Worm (Caenorhabditis elegans) whole organism, late embryonic: ENCODE data around the gene lido-7.
A peak's percentile ranks its signal among the peaks of the same experiment; 100 is the strongest.

ENCODE experiments used
- C08G9.2 ChIP-seq: sonication (generic microtip); optimal IDR thresholded peaks from 2 replicates; lab custom pipeline; 2016; ENCODE audit warnings: mild to moderate bottlenecking, missing genetic modification characterization, moderate library complexity, missing compliant biosample characterization
- F13H6.1 ChIP-seq: sonication (generic microtip); optimal IDR thresholded peaks from 2 replicates; lab custom pipeline; 2016; ENCODE audit warnings: missing genetic modification characterization, missing compliant biosample characterization
- K02D7.2 ChIP-seq: sonication (generic microtip); optimal IDR thresholded peaks from 2 replicates; lab custom pipeline; 2017; ENCODE audit warnings: mild to moderate bottlenecking, missing genetic modification characterization, missing compliant biosample characterization
- T23F11.4 ChIP-seq: fragments of 200-800 bp; sonication (Bioruptor generic); optimal IDR thresholded peaks from 2 replicates; lab custom pipeline; 2018; ENCODE audit warnings: mild to moderate bottlenecking, missing genetic modification characterization, missing compliant biosample characterization
- ahr-1 ChIP-seq: sonication (generic microtip); optimal IDR thresholded peaks from 2 replicates; lab custom pipeline; 2016; ENCODE audit warnings: missing genetic modification characterization, missing compliant biosample characterization
- ama-1 ChIP-seq: fragments of 150-350 bp; optimal IDR thresholded peaks from 2 replicates; lab custom pipeline; 2014
- ceh-18 ChIP-seq: sonication (generic microtip); optimal IDR thresholded peaks from 2 replicates; lab custom pipeline; 2016; ENCODE audit warnings: missing genetic modification characterization, missing compliant biosample characterization
- ceh-2 ChIP-seq: sonication (generic microtip); optimal IDR thresholded peaks from 2 replicates; lab custom pipeline; 2016; ENCODE audit warnings: missing genotype, missing genetic modification characterization, missing compliant biosample characterization
- ceh-22 ChIP-seq: sonication (generic microtip); optimal IDR thresholded peaks from 2 replicates; lab custom pipeline; 2017; ENCODE audit warnings: missing biosample characterization, missing genetic modification characterization
- ceh-31 ChIP-seq: sonication (generic microtip); optimal IDR thresholded peaks from 2 replicates; lab custom pipeline; 2016; ENCODE audit warnings: missing genetic modification characterization, missing compliant biosample characterization
- ceh-34 ChIP-seq: sonication (generic microtip); optimal IDR thresholded peaks from 2 replicates; lab custom pipeline; 2016; ENCODE audit warnings: mild to moderate bottlenecking, missing genetic modification characterization, missing compliant biosample characterization
- ceh-45 ChIP-seq: fragments of 200-800 bp; sonication (Bioruptor generic); IDR thresholded peaks from 2 replicates; pipeline ENCODE4 v1.3.6; 2022; ENCODE audit warnings: missing genetic modification reagents, missing genetic modification characterization, missing compliant biosample characterization
- ceh-48 ChIP-seq: sonication (generic microtip); optimal IDR thresholded peaks from 2 replicates; lab custom pipeline; 2016; ENCODE audit warnings: missing genetic modification characterization, inconsistent platforms, missing compliant biosample characterization
- ceh-6 ChIP-seq: fragments of 200-800 bp; sonication (Bioruptor generic); optimal IDR thresholded peaks from 2 replicates; lab custom pipeline; 2018; ENCODE audit warnings: mild to moderate bottlenecking, missing genetic modification characterization, missing compliant biosample characterization
- che-1 ChIP-seq: sonication (generic microtip); optimal IDR thresholded peaks from 2 replicates; lab custom pipeline; 2016; ENCODE audit warnings: mild to moderate bottlenecking, missing genetic modification characterization, missing compliant biosample characterization
- dmd-4 ChIP-seq: sonication (generic microtip); optimal IDR thresholded peaks from 2 replicates; lab custom pipeline; 2016; ENCODE audit warnings: borderline replicate concordance, missing genetic modification characterization, missing compliant biosample characterization
- elt-2 ChIP-seq: sonication (generic microtip); optimal IDR thresholded peaks from 2 replicates; lab custom pipeline; 2016; ENCODE audit warnings: missing genetic modification reagents, missing genetic modification characterization, missing compliant biosample characterization
- ets-4 ChIP-seq: sonication (generic microtip); optimal IDR thresholded peaks from 2 replicates; lab custom pipeline; 2016; ENCODE audit warnings: missing genetic modification characterization, missing compliant biosample characterization
- eyg-1 ChIP-seq: sonication (generic microtip); optimal IDR thresholded peaks from 2 replicates; lab custom pipeline; 2016; ENCODE audit warnings: missing genotype, missing genetic modification characterization, missing compliant biosample characterization
- fax-1 ChIP-seq: sonication (generic microtip); optimal IDR thresholded peaks from 2 replicates; lab custom pipeline; 2016; ENCODE audit warnings: missing genotype, missing genetic modification characterization, missing compliant biosample characterization
- fkh-10 ChIP-seq: fragments of 150-350 bp; optimal IDR thresholded peaks from 2 replicates; lab custom pipeline; 2014; ENCODE audit warnings: missing biosample characterization, missing genetic modification reagents, missing genetic modification characterization
- fkh-6 ChIP-seq: sonication (generic microtip); optimal IDR thresholded peaks from 2 replicates; lab custom pipeline; 2016; ENCODE audit warnings: missing genetic modification characterization, missing compliant biosample characterization
- gmeb-2 ChIP-seq: sonication (generic microtip); optimal IDR thresholded peaks from 2 replicates; lab custom pipeline; 2016; ENCODE audit warnings: missing genetic modification characterization, inconsistent platforms, missing compliant biosample characterization
- hlh-13 ChIP-seq: fragments of 200-800 bp; sonication (Bioruptor generic); optimal IDR thresholded peaks from 2 replicates; lab custom pipeline; 2018; ENCODE audit warnings: mild to moderate bottlenecking, missing genetic modification characterization, missing compliant biosample characterization
- hlh-15 ChIP-seq: sonication (generic microtip); optimal IDR thresholded peaks from 2 replicates; lab custom pipeline; 2016; ENCODE audit warnings: missing genetic modification characterization, missing compliant biosample characterization
- hlh-30 ChIP-seq: sonication (generic microtip); optimal IDR thresholded peaks from 2 replicates; lab custom pipeline; 2017; ENCODE audit warnings: antibody characterized with exemption, missing genetic modification characterization, missing compliant biosample characterization; ENCODE audit not compliant: insufficient read depth
- hlh-8 ChIP-seq: sonication (generic microtip); optimal IDR thresholded peaks from 2 replicates; lab custom pipeline; 2016; ENCODE audit warnings: missing genotype, missing genetic modification characterization, missing compliant biosample characterization
- nhr-232 ChIP-seq: sonication (generic microtip); optimal IDR thresholded peaks from 2 replicates; lab custom pipeline; 2016; ENCODE audit warnings: missing genetic modification characterization, missing compliant biosample characterization
- odd-2 ChIP-seq: sonication (generic microtip); optimal IDR thresholded peaks from 2 replicates; lab custom pipeline; 2017; ENCODE audit warnings: antibody characterized with exemption, mild to moderate bottlenecking, missing genetic modification characterization, missing compliant biosample characterization
- pag-3 ChIP-seq: sonication (generic microtip); optimal IDR thresholded peaks from 2 replicates; lab custom pipeline; 2016; ENCODE audit warnings: missing compliant biosample characterization, missing genetic modification characterization, borderline replicate concordance
- pat-9 ChIP-seq: fragments of 200-800 bp; sonication (Bioruptor generic); optimal IDR thresholded peaks from 2 replicates; lab custom pipeline; 2018; ENCODE audit warnings: mild to moderate bottlenecking, missing genetic modification characterization, moderate library complexity, missing compliant biosample characterization
- pros-1 ChIP-seq: fragments of 150-350 bp; optimal IDR thresholded peaks from 2 replicates; lab custom pipeline; 2014; ENCODE audit warnings: missing biosample characterization, missing genetic modification reagents, missing genetic modification characterization
- ref-2 ChIP-seq: sonication (generic microtip); optimal IDR thresholded peaks from 2 replicates; lab custom pipeline; 2016; ENCODE audit warnings: missing genetic modification characterization, missing compliant biosample characterization
- rnt-1 ChIP-seq: sonication (generic microtip); optimal IDR thresholded peaks from 2 replicates; lab custom pipeline; 2016; ENCODE audit warnings: missing genetic modification characterization, missing compliant biosample characterization
- sdc-2 ChIP-seq: sonication (generic microtip); optimal IDR thresholded peaks from 2 replicates; lab custom pipeline; 2016; ENCODE audit warnings: missing genotype, missing genetic modification characterization, missing compliant biosample characterization
- sox-2 ChIP-seq: fragments of 200-800 bp; sonication (Bioruptor generic); IDR thresholded peaks from 2 replicates; pipeline ENCODE4 v1.3.6; 2022; ENCODE audit warnings: missing genetic modification reagents, missing genetic modification characterization, missing compliant biosample characterization
- sox-4 ChIP-seq: sonication (generic microtip); optimal IDR thresholded peaks from 2 replicates; lab custom pipeline; 2017; ENCODE audit warnings: mild to moderate bottlenecking, missing genetic modification characterization, inconsistent platforms, missing compliant biosample characterization
- syd-9 ChIP-seq: sonication (generic microtip); optimal IDR thresholded peaks from 2 replicates; lab custom pipeline; 2016; ENCODE audit warnings: mild to moderate bottlenecking, missing genetic modification characterization, moderate library complexity, missing compliant biosample characterization
- tbx-7 ChIP-seq: sonication (generic microtip); optimal IDR thresholded peaks from 2 replicates; lab custom pipeline; 2016; ENCODE audit warnings: missing genotype, missing genetic modification characterization, missing compliant biosample characterization
- ttx-3 ChIP-seq: sonication (generic microtip); optimal IDR thresholded peaks from 2 replicates; lab custom pipeline; 2016; ENCODE audit warnings: missing genetic modification reagents, missing genetic modification characterization, missing compliant biosample characterization
- unc-3 ChIP-seq, 2 experiments: fragments of 200-800 bp in 1 of 2; sonication (Bioruptor generic) in 1 of 2; sonication (generic microtip) in 1 of 2; conservative IDR thresholded peaks in 1 of 2; optimal IDR thresholded peaks in 1 of 2; 2 replicates each; pipeline versions ENCODE4 v1.3.6 to Lab custom; 2016 to 2022; ENCODE audit warnings: missing compliant biosample characterization in 2 of 2, missing genetic modification characterization in 2 of 2, missing genetic modification reagents in 1 of 2
- unc-55 ChIP-seq: sonication (generic microtip); optimal IDR thresholded peaks from 2 replicates; lab custom pipeline; 2017; ENCODE audit warnings: missing biosample characterization, missing genetic modification reagents, missing genetic modification characterization

The lido-7 gene

DNA sequence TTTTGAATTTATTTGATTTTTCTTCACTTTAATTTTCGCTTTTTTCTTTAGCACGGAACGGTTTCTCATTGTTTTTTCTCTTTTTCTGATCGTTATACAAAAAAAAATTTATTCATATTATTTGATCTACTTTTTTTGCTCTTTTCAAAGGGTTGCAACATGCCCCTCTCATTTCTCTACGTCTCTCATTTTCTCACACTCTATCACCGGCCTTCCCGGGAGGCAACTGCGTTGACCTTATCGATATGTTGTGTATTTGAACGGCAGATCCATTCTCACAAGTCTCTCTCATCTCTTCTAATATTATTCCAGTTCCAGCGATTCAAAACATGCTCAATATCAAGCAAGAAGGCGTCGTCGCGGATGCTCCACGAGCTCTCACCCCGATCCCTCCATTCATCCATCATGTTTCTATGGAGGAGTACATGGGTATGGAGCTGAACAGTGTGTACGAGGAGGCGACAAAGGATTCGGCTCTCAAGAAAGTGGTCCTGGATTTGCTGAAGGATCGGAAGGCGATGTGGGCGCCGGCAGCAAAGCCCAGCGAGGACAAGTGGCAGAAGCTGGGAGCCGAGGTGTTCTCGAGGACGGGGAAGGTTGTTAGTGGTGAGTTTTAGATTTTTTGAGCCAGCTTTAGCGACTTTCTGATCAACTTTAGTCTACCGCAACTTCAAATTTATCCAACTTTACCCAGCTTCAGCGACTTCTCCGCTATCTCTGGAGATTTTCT, 12.6 kb downstream of the lido-7 start, which contains the start of gene lido-9:
lido-9 (plus strand) TSS at position 234 of the 730 bp plus-strand sequence.
- peak; percentile 90 for TF ChIP-seq ama-1 (lab: Kevin White, UChicago)
- TF ChIP-seq ets-4 (tag; lab: Kevin White, UChicago) = no peak
- no peak for TF ChIP-seq hlh-13 (GFP tag; lab: Kevin White, UChicago)
- TF ChIP-seq ceh-34 = no peak
- no peak for TF ChIP-seq hlh-8 (tag; lab: Kevin White, UChicago)
- no peak for TF ChIP-seq pros-1 (tag; lab: Kevin White, UChicago)
- no peak for TF ChIP-seq fkh-10 (GFP tag; lab: Kevin White, UChicago)
- TF ChIP-seq elt-2 (tag; lab: Kevin White, UChicago) = no peak

DNA sequence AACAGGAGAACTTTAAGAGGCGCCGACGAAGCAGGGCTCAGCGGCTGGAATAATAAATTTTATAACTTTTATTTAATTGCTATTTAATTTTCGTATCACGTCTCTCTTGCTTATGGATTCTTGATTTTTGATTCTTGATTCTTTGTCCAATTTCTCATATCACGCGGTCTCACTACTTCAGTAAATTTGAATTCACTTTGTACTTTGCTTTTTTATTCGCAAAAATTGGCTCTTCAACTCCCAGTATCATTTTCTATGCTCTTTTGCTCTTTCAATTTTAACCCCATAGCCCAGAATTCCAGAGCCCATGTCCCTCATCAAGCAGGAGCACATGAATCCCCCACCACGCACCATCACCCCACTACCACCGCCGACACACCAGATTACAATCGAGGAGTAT, 14.1 kb downstream of the lido-7 start, which contains the start of gene lido-10:
lido-10 (plus strand) TSS at position 301 of the 400 bp plus-strand sequence.
- TF ChIP-seq sdc-2 (tag; lab: Kevin White, UChicago) (no peak), ceh-22 (no peak), syd-9 (tag; lab: Kevin White, UChicago) (no peak), rnt-1 (tag; lab: Kevin White, UChicago) (no peak), ahr-1 (tag; lab: Kevin White, UChicago) (no peak), ceh-34 (no peak), ref-2 (tag; lab: Kevin White, UChicago) (no peak), pros-1 (tag; lab: Kevin White, UChicago) (no peak), ceh-31 (tag; lab: Kevin White, UChicago) (no peak), gmeb-2 (tag; lab: Kevin White, UChicago) (no peak), unc-55 (GFP tag; lab: Kevin White, UChicago) (no peak), dmd-4 (tag; lab: Kevin White, UChicago) (no peak), fkh-6 (no peak), ceh-45 (no peak), nhr-232 (tag; lab: Kevin White, UChicago) (no peak), ets-4 (tag; lab: Kevin White, UChicago) (no peak), C08G9.2 (no peak), ceh-18 (tag; lab: Kevin White, UChicago) (no peak), ceh-6 (GFP tag; lab: Kevin White, UChicago) (no peak)

DNA sequence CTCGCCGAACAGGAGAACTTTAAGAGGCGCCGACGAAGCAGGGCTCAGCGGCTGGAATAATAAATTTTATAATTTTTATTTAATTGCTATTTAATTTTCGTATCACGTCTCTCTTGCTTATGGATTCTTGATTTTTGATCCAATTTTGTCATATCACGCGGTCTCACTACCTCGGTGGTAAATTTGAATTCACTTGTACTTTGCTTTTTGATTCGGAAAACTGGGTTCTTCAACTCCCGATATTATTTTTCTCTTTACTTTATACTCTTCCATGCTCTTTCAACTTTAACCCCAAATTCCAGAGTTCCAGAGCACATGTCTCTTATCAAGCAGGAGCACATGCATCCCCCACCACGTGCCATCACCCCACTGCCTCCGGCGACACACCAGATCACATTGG, 15.6 kb downstream of the lido-7 start, which contains the start of gene lido-11:
lido-11 (plus strand) TSS at position 301 of the 400 bp plus-strand sequence.
- TF ChIP-seq hlh-30 (tag; lab: Kevin White, UChicago) (no peak), pag-3 (tag; lab: Kevin White, UChicago) (no peak), odd-2 (tag; lab: Kevin White, UChicago) (no peak), ceh-6 (GFP tag; lab: Kevin White, UChicago) (no peak), ceh-48 (tag; lab: Kevin White, UChicago) (no peak), ttx-3 (no peak), ceh-45 (no peak), gmeb-2 (tag; lab: Kevin White, UChicago) (no peak), che-1 (tag; lab: Kevin White, UChicago) (no peak), ceh-2 (tag; lab: Kevin White, UChicago) (no peak), T23F11.4 (no peak), elt-2 (tag; lab: Kevin White, UChicago) (no peak), tbx-7 (tag; lab: Kevin White, UChicago) (no peak), pros-1 (tag; lab: Kevin White, UChicago) (no peak), eyg-1 (no peak), sdc-2 (tag; lab: Kevin White, UChicago) (no peak)

DNA sequence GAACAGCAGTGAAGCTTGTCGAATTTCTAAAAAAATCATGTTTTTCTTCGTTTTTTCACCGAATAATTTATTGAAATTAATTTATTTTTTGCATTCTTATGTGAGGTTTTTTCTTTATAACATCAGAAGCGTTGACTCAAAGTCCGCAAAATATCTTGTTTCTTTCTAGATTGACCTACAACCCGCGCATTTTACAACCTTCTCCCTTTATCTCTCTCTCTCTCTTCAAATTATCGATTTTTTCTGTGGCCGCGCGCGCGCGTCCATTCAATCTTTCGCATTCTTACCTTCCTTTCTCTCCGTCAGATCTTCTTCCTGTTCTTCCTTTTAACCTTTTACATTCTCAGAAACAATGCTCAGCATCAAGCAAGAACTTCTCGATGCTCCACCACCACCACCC, 17.4 kb downstream of the lido-7 start, which contains the start of gene lido-12:
lido-12 (plus strand) TSS at position 301 of the 400 bp plus-strand sequence.
- no peak for TF ChIP-seq sox-4
- TF ChIP-seq pros-1 (tag; lab: Kevin White, UChicago) = no peak
- no peak for TF ChIP-seq pat-9 (tag; lab: Kevin White, UChicago)
- TF ChIP-seq syd-9 (tag; lab: Kevin White, UChicago) = no peak
- TF ChIP-seq sox-2 (GFP tag; lab: Robert Waterston, UW) = no peak
- no peak for TF ChIP-seq hlh-13 (GFP tag; lab: Kevin White, UChicago)
- TF ChIP-seq F13H6.1 (tag; lab: Kevin White, UChicago) = no peak
- TF ChIP-seq fax-1 = no peak
- no peak for TF ChIP-seq fkh-10 (GFP tag; lab: Kevin White, UChicago)
- TF ChIP-seq rnt-1 (tag; lab: Kevin White, UChicago) = no peak
- TF ChIP-seq ref-2 (tag; lab: Kevin White, UChicago) = no peak
- TF ChIP-seq ttx-3 = no peak
- TF ChIP-seq unc-3 (GFP tag; conservative IDR thresholded peaks at IDR 0.05; lab: Robert Waterston, UW) = no peak
- TF ChIP-seq unc-3 (tag; optimal IDR thresholded peaks at IDR 0.05; lab: Kevin White, UChicago) = no peak
- TF ChIP-seq hlh-15 (tag; lab: Kevin White, UChicago) = no peak
- no peak for TF ChIP-seq K02D7.2 (tag; lab: Kevin White, UChicago)
- TF ChIP-seq sdc-2 (tag; lab: Kevin White, UChicago) = no peak
- TF ChIP-seq, all 69 proteins: peak for 0
